Fruit fly (Drosophila melanogaster) whole organism, adult: Measurements from ENCODE around the gene Vlet.
A peak's percentile ranks its signal among the peaks of the same experiment; 100 is the strongest.

Experiments used
- CG11617 ChIP-seq: fragments of 200-800 bp; sonication (Bioruptor generic); optimal IDR thresholded peaks from 2 replicates; lab custom pipeline; 2017; ENCODE audit warnings: mild to moderate bottlenecking, missing biosample characterization, missing genetic modification reagents, missing genetic modification characterization
- CG12768 ChIP-seq: fragments of 200-800 bp; sonication (Bioruptor generic); optimal IDR thresholded peaks from 2 replicates; lab custom pipeline; 2017; ENCODE audit warnings: missing biosample characterization, missing genetic modification characterization, mild to moderate bottlenecking, moderate library complexity, missing genetic modification reagents
- CG14711 ChIP-seq: fragments of 200-800 bp; sonication (Bioruptor generic); optimal IDR thresholded peaks from 2 replicates; lab custom pipeline; 2018; ENCODE audit warnings: missing biosample characterization, mild to moderate bottlenecking, missing genetic modification characterization, moderate library complexity
- CG1620 ChIP-seq: fragments of 200-800 bp; sonication (Bioruptor generic); optimal IDR thresholded peaks from 2 replicates; lab custom pipeline; 2016; ENCODE audit warnings: missing biosample characterization, missing genetic modification characterization
- CG33017 ChIP-seq: fragments of 200-800 bp; sonication (Bioruptor generic); optimal IDR thresholded peaks from 2 replicates; lab custom pipeline; 2018; ENCODE audit warnings: missing biosample characterization, mild to moderate bottlenecking, missing genetic modification characterization, moderate library complexity
- CG5204 ChIP-seq: fragments of 200-800 bp; sonication (Bioruptor generic); optimal IDR thresholded peaks from 2 replicates; lab custom pipeline; 2016; ENCODE audit warnings: missing biosample characterization, missing genetic modification characterization
- CG7045 ChIP-seq: fragments of 200-800 bp; sonication (Bioruptor generic); optimal IDR thresholded peaks from 2 replicates; lab custom pipeline; 2017; ENCODE audit warnings: missing biosample characterization, mild to moderate bottlenecking, missing genetic modification characterization
- Clk ChIP-seq: fragments of 200-800 bp; sonication (Bioruptor generic); optimal IDR thresholded peaks from 2 replicates; lab custom pipeline; 2017; ENCODE audit warnings: missing biosample characterization, missing genetic modification characterization
- Crg-1 ChIP-seq: fragments of 200-800 bp; sonication (Bioruptor generic); optimal IDR thresholded peaks from 2 replicates; lab custom pipeline; 2016; ENCODE audit warnings: missing biosample characterization, missing genetic modification characterization
- Hr96 ChIP-seq: fragments of 200-800 bp; sonication (Bioruptor generic); optimal IDR thresholded peaks from 2 replicates; lab custom pipeline; 2016; ENCODE audit warnings: missing biosample characterization, missing genetic modification characterization
- bab1 ChIP-seq: fragments of 200-800 bp; sonication (Bioruptor generic); optimal IDR thresholded peaks from 3 replicates; lab custom pipeline; 2019; ENCODE audit warnings: missing biosample characterization, mild to moderate bottlenecking, missing genetic modification characterization, moderate library complexity
- cic ChIP-seq: fragments of 200-800 bp; sonication (Bioruptor generic); optimal IDR thresholded peaks from 2 replicates; lab custom pipeline; 2017; ENCODE audit warnings: missing biosample characterization, mild to moderate bottlenecking, missing genetic modification characterization, moderate library complexity
- cnc ChIP-seq, 2 experiments: fragments of >200 bp; optimal IDR thresholded peaks; 2 replicates each; lab custom pipeline; 2017
- kay ChIP-seq: fragments of 200-800 bp; sonication (Bioruptor generic); peaks from one replicate; lab custom pipeline; 2016; ENCODE audit warnings: missing biosample characterization, missing genetic modification characterization, borderline replicate concordance
- ovo ChIP-seq: fragments of 200-800 bp; sonication (Bioruptor generic); optimal IDR thresholded peaks from 2 replicates; lab custom pipeline; 2016; ENCODE audit warnings: missing biosample characterization, missing genetic modification characterization
- pad ChIP-seq: fragments of 200-800 bp; sonication (Bioruptor generic); optimal IDR thresholded peaks from 3 replicates; lab custom pipeline; 2017; ENCODE audit warnings: missing biosample characterization, missing genetic modification characterization, mild to moderate bottlenecking, moderate library complexity, missing genetic modification reagents
- tj ChIP-seq: fragments of 200-800 bp; sonication (Bioruptor generic); optimal IDR thresholded peaks from 3 replicates; lab custom pipeline; 2017; ENCODE audit warnings: missing biosample characterization, mild to moderate bottlenecking, missing genetic modification characterization, moderate library complexity
- toe ChIP-seq: fragments of 200-800 bp; sonication (Bioruptor generic); optimal IDR thresholded peaks from 2 replicates; lab custom pipeline; 2016; ENCODE audit warnings: missing biosample characterization, missing genetic modification characterization

Vlet gene

DNA sequence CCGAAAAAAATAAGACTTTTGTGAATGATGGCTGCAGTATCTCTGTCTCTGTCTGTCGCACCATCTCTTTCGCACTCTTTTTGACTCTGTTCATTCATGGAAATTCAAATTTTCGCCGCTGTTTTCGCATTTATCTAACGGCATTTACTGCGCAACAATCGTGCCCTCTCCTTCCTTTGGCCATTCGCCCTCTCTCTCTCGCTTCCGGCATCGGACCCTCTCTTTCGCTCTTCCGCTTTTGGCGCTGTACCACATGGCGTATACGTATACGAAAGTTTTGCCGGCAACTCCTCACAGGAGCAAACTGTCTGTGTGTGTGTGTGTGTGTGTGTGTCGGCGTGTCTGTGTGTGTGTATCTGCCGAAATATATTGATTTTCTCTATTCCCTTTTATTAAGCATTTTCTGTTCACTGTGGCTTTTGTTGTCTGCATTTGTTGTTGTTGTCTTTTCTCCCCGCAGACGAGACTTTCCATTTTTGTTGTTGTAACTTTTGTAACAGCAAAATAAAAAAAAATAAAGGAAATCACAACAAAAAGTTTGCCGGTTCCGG is 33.8 kb downstream of the Vlet start:
- TF ChIP-seq kay (GFP tag; lab: Kevin White, UChicago) (no peak), CG1620 (GFP tag; lab: Kevin White, UChicago) (no peak), CG5204 (GFP tag; lab: Kevin White, UChicago) (no peak)

DNA sequence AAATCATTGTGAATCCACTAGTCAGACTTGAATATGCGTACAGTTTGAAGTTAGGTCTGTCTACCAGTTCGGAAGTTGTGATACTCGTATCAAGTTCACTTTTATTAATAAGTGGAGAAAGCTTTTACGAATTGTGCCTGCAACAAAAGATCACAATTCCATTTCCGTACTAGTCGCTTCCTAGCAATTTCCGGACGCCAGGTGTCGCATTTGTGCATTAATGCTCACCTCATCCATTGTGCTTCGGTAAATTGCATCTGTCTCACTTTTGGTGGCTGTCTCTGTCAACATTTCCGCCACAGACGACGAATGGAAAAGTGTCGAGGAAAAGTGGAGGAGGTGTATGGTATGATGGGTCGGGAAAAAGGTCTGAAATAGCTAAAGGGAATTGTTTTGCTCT is 35.2 kb downstream of the Vlet start:
- no peak for TF ChIP-seq pad (GFP tag; lab: Kevin White, UChicago)
- no peak for TF ChIP-seq tj (GFP tag; lab: Kevin White, UChicago)
- TF ChIP-seq CG1620 (GFP tag; lab: Kevin White, UChicago): no peak
- TF ChIP-seq cnc (optimal IDR thresholded peaks at IDR 0.05; lab: Kevin White, UChicago): no peak
- no peak for TF ChIP-seq CG14711 (tag; lab: Kevin White, UChicago)
- TF ChIP-seq CG33017 (tag; lab: Kevin White, UChicago): no peak
- TF ChIP-seq Clk (GFP tag; lab: Kevin White, UChicago): no peak
- TF ChIP-seq cic (GFP tag; lab: Kevin White, UChicago): no peak
- TF ChIP-seq bab1 (GFP tag; lab: Kevin White, UChicago): no peak
- TF ChIP-seq CG11617 (GFP tag; lab: Kevin White, UChicago): no peak
- TF ChIP-seq CG12768 (GFP tag; lab: Kevin White, UChicago): no peak
- no peak for TF ChIP-seq ovo (GFP tag; lab: Kevin White, UChicago)
- no peak for TF ChIP-seq Crg-1

DNA sequence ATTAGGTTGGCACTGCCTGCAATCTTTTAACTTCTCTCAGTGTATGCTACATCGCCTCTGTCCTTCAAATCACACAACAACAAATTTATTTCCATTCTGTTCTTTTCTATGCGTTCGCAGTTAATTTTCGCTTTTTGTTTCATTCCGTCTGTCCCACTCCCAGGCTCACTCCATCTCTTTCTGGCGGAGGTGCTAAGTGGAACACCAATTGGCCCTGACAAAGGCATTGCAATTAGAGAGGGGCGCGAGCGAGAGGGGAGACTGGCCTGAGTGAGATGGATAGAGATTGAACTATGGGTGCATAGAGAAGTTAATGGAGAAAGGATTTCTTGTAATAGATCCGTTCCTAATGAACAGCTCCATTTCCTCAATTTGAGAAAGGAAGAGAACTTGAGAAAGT is 37.9 kb downstream of the Vlet start:
- no peak for TF ChIP-seq toe (GFP tag; lab: Kevin White, UChicago)
- no peak for TF ChIP-seq tj (GFP tag; lab: Kevin White, UChicago)
- TF ChIP-seq CG12768 (GFP tag; lab: Kevin White, UChicago): no peak
- no peak for TF ChIP-seq CG7045 (GFP tag; lab: Kevin White, UChicago)
- no peak for TF ChIP-seq kay (GFP tag; lab: Kevin White, UChicago)
- TF ChIP-seq CG33017 (tag; lab: Kevin White, UChicago): no peak
- no peak for TF ChIP-seq CG5204 (GFP tag; lab: Kevin White, UChicago)
- TF ChIP-seq pad (GFP tag; lab: Kevin White, UChicago): no peak
- no peak for TF ChIP-seq cnc (optimal IDR thresholded peaks at IDR 0.05; lab: Kevin White, UChicago)
- no peak for TF ChIP-seq CG1620 (GFP tag; lab: Kevin White, UChicago)
- no peak for TF ChIP-seq CG11617 (GFP tag; lab: Kevin White, UChicago)

DNA sequence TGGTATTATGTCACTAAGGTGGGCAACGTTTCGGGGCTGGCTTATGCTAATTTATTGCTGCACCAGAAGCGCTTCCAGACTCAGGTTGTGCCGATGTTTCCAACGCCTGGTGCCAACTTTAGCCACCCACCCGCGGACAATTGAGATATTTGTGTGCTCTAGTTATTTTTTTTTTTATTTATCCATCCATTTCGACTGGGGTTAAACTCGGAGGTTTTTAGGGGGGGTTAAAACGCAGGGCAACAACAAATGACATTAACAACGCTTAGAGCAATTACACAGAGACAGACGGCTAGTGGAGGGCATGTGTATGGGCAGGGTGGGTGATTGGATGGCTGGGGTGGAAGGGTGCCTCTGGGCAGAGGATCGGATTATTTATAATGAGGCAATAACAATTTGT is 46.7 kb downstream of the Vlet start:
- TF ChIP-seq CG11617 (GFP tag; lab: Kevin White, UChicago) (no peak), Clk (GFP tag; lab: Kevin White, UChicago) (no peak), cic (GFP tag; lab: Kevin White, UChicago) (no peak), pad (GFP tag; lab: Kevin White, UChicago) (no peak), CG5204 (GFP tag; lab: Kevin White, UChicago) (no peak), CG7045 (GFP tag; lab: Kevin White, UChicago) (no peak), Hr96 (GFP tag; lab: Kevin White, UChicago) (no peak), ovo (GFP tag; lab: Kevin White, UChicago) (no peak), Crg-1 (no peak), CG33017 (tag; lab: Kevin White, UChicago) (no peak), CG14711 (tag; lab: Kevin White, UChicago) (no peak)

DNA sequence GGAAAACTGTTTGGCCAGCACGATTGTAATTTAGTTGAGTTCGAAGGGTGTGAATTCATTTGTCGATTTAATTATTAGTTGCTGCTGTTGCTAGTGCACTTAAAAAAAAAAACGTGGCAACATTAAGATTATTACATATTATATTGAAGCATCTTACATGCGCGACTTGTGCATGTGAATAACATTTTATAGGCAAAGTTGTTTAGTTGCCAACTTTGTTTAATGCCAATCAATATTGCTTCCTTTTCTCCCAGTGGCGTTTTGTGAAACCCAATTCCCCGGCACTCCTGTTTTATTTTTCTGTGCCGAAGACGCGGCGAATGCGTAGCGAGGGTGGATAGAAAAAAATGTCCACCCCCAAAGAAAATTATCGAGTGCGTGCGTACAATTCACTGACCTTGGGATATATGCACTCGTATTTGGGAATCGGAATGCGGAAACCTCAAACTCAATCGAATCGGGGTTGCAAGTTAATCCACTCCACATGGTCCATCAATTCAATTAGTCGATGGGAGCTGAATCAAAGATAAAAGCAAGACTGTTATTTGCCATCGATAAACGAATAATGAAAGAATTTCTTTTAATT is 49.3 kb downstream of the Vlet start:
- TF ChIP-seq CG12768 (GFP tag; lab: Kevin White, UChicago) (no peak), kay (GFP tag; lab: Kevin White, UChicago) (peak; percentile 12)
